Worm (Caenorhabditis elegans) whole organism, L3 larva: ENCODE data around the gene F59B10.6.

ENCODE experiments used
- ceh-16 ChIP-seq: sonication (generic microtip); optimal IDR thresholded peaks from 2 replicates; lab custom pipeline; 2017; ENCODE audit warnings: missing biosample characterization, missing genetic modification characterization
- egl-27 ChIP-seq: sonication (generic microtip); optimal IDR thresholded peaks from 4 replicates; lab custom pipeline; 2017; ENCODE audit warnings: missing biosample characterization, missing genetic modification reagents, missing genetic modification characterization
- elt-1 ChIP-seq: fragments of 150-350 bp; optimal IDR thresholded peaks from 2 replicates; lab custom pipeline; 2014; ENCODE audit warnings: missing biosample characterization, missing genetic modification characterization
- eor-1 ChIP-seq, 2 experiments: fragments of 150-350 bp; optimal IDR thresholded peaks; 2 replicates each; lab custom pipeline; 2014 to 2018; ENCODE audit warnings: missing biosample characterization in 2 of 2, missing genetic modification characterization in 2 of 2
- jun-1 ChIP-seq: fragments of 150-350 bp; optimal IDR thresholded peaks from 2 replicates; lab custom pipeline; 2014; ENCODE audit warnings: missing biosample characterization, missing genetic modification reagents, missing genetic modification characterization
- lin-15B ChIP-seq: fragments of 150-350 bp; optimal IDR thresholded peaks from 2 replicates; lab custom pipeline; 2014; ENCODE audit warnings: missing biosample characterization, missing genetic modification characterization
- nhr-43 ChIP-seq: sonication (generic microtip); optimal IDR thresholded peaks from 2 replicates; lab custom pipeline; 2016; ENCODE audit warnings: mild to moderate bottlenecking, missing genetic modification characterization, missing compliant biosample characterization; ENCODE audit not compliant: poor library complexity, severe bottlenecking
- nhr-67 ChIP-seq: fragments of 150-350 bp; optimal IDR thresholded peaks from 2 replicates; lab custom pipeline; 2014; ENCODE audit warnings: missing biosample characterization, missing genetic modification characterization
- pqm-1 ChIP-seq: fragments of 150-350 bp; optimal IDR thresholded peaks from 2 replicates; lab custom pipeline; 2017; ENCODE audit warnings: missing biosample characterization, missing genetic modification characterization, inconsistent platforms
- sea-2 ChIP-seq: fragments of 150-350 bp; sonication (generic microtip); optimal IDR thresholded peaks from 4 replicates; lab custom pipeline; 2014; ENCODE audit warnings: missing biosample characterization, missing genetic modification reagents, missing genetic modification characterization
- unc-39 ChIP-seq: sonication (generic microtip); optimal IDR thresholded peaks from 4 replicates; lab custom pipeline; 2017; ENCODE audit warnings: missing biosample characterization, missing genetic modification characterization
- ztf-4 ChIP-seq: fragments of 150-350 bp; optimal IDR thresholded peaks from 2 replicates; lab custom pipeline; 2014; ENCODE audit warnings: missing biosample characterization, missing genetic modification characterization

Gene F59B10.6

DNA sequence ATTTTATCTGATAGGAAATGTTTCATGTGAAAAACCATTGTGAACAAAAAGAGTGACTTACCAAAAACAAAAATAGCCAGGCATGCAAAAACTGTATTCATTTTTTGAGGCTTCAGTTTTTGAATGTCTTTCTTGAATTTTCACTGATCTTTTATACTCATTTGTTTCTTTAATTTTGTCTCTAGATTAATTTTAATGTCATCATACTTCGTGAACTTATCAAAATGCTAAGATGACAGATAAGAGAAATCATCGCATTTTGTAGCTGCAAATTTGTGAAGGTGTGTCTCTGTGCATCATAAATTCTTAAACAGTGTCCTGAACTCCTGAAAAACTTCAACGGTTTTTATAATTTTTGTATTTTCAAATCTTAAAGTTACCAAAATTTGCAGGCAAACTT is 48.2 kb downstream of the F59B10.6 start, which contains the start of gene clec-58:
TSS of gene clec-58 (minus strand) at position 101 of the 400 bp plus-strand sequence.
- TF ChIP-seq sea-2 (GFP tag; lab: Kevin White, UChicago), result no peak
- TF ChIP-seq ztf-4 (tag; lab: Kevin White, UChicago), result no peak
- TF ChIP-seq ceh-16 (tag; lab: Kevin White, UChicago), result no peak
- TF ChIP-seq jun-1 (tag; lab: Kevin White, UChicago), result no peak
- no peak for TF ChIP-seq egl-27 (tag; lab: Kevin White, UChicago)
- TF ChIP-seq unc-39 (tag; lab: Kevin White, UChicago), result no peak
- TF ChIP-seq nhr-67 (tag; lab: Kevin White, UChicago), result no peak
- TF ChIP-seq lin-15B, result no peak
- TF ChIP-seq elt-1 (tag; lab: Kevin White, UChicago), result no peak
- no peak for TF ChIP-seq pqm-1 (tag; lab: Kevin White, UChicago)
- no peak for TF ChIP-seq nhr-43 (tag; lab: Kevin White, UChicago)
- no peak for TF ChIP-seq eor-1 (tag; optimal IDR thresholded peaks at IDR 0.05; lab: Kevin White, UChicago)
